Worm (Caenorhabditis elegans): ENCODE data around the gene M6.4.

ce11 chrX:591056-591455, 37.9 kb upstream of the M6.4 start:
- no peak for TF ChIP-seq ces-1 (GFP tag; optimal IDR thresholded peaks at IDR 0.05)
- no peak for TF ChIP-seq ztf-11 (tag; optimal IDR thresholded peaks at IDR 0.05)
- TF ChIP-seq snu-23 (GFP tag; optimal IDR thresholded peaks at IDR 0.05), result no peak
- no peak for TF ChIP-seq aha-1 (tag; optimal IDR thresholded peaks at IDR 0.05)
- TF ChIP-seq skn-1 (tag; optimal IDR thresholded peaks at IDR 0.05), result peak; percentile 97
- no peak for TF ChIP-seq egl-27 (tag; optimal IDR thresholded peaks at IDR 0.05)
- no peak for TF ChIP-seq nhr-84 (tag; optimal IDR thresholded peaks at IDR 0.05)
- TF ChIP-seq lsy-2 (tag; optimal IDR thresholded peaks at IDR 0.05), result no peak
- no peak for TF ChIP-seq nhr-71 (tag; optimal IDR thresholded peaks at IDR 0.05)
- TF ChIP-seq nhr-20 (tag; optimal IDR thresholded peaks at IDR 0.05), result no peak
- no peak for TF ChIP-seq tlp-1 (tag; optimal IDR thresholded peaks at IDR 0.05)
- peak; percentile 40 for TF ChIP-seq nhr-85 (tag)
